Worm (Caenorhabditis elegans) whole organism, mixed stage, embryonic: ENCODE measurements around the gene wbp-11.

ENCODE experiments used
- M03D4.4 ChIP-seq: sonication (generic microtip); optimal IDR thresholded peaks from 2 replicates; lab custom pipeline; 2017; ENCODE audit warnings: mild to moderate bottlenecking, missing genetic modification characterization, missing compliant biosample characterization
- bed-3 ChIP-seq: fragments of 200-800 bp; sonication (Bioruptor generic); optimal IDR thresholded peaks from 3 replicates; lab custom pipeline; 2018; ENCODE audit warnings: mild to moderate bottlenecking, missing genetic modification characterization, moderate library complexity, missing compliant biosample characterization
- blmp-1 ChIP-seq: fragments of 150-350 bp; optimal IDR thresholded peaks from 2 replicates; lab custom pipeline; 2014; ENCODE audit warnings: missing biosample characterization, missing genetic modification characterization
- ceh-39 ChIP-seq: fragments of 150-350 bp; optimal IDR thresholded peaks from 2 replicates; lab custom pipeline; 2014; ENCODE audit warnings: missing biosample characterization, missing genetic modification characterization
- ceh-43 ChIP-seq: fragments of 200-800 bp; sonication (Bioruptor generic); optimal IDR thresholded peaks from 2 replicates; lab custom pipeline; 2018; ENCODE audit warnings: mild to moderate bottlenecking, missing genetic modification characterization, moderate library complexity, missing compliant biosample characterization
- ceh-83 ChIP-seq: fragments of 200-800 bp; sonication (Bioruptor generic); optimal IDR thresholded peaks from 2 replicates; lab custom pipeline; 2018; ENCODE audit warnings: mild to moderate bottlenecking, missing genetic modification characterization, missing compliant biosample characterization
- ces-1 ChIP-seq: fragments of 150-350 bp; optimal IDR thresholded peaks from 2 replicates; lab custom pipeline; 2014; ENCODE audit warnings: missing biosample characterization, missing genetic modification reagents, missing genetic modification characterization
- cnd-1 ChIP-seq: fragments of 200-800 bp; sonication (Bioruptor generic); optimal IDR thresholded peaks from 2 replicates; lab custom pipeline; 2018; ENCODE audit warnings: mild to moderate bottlenecking, missing genetic modification characterization, missing compliant biosample characterization
- drap-1 ChIP-seq: fragments of 200-800 bp; sonication (Bioruptor generic); optimal IDR thresholded peaks from 3 replicates; lab custom pipeline; 2018; ENCODE audit warnings: mild to moderate bottlenecking, missing genetic modification characterization, missing compliant biosample characterization
- elt-1 ChIP-seq: sonication (generic microtip); optimal IDR thresholded peaks from 2 replicates; lab custom pipeline; 2017; ENCODE audit warnings: missing genetic modification characterization, mild to moderate bottlenecking, missing compliant biosample characterization, antibody characterized with exemption, moderate library complexity, borderline replicate concordance; ENCODE audit not compliant: insufficient read depth
- elt-3 ChIP-seq: fragments of 150-350 bp; optimal IDR thresholded peaks from 2 replicates; lab custom pipeline; 2014; ENCODE audit warnings: missing biosample characterization, missing genetic modification characterization
- flh-1 ChIP-seq: fragments of 200-800 bp; sonication (Bioruptor generic); optimal IDR thresholded peaks from 2 replicates; lab custom pipeline; 2018; ENCODE audit warnings: mild to moderate bottlenecking, missing genetic modification characterization, moderate library complexity, missing compliant biosample characterization
- ham-2 ChIP-seq: fragments of 200-800 bp; sonication (Bioruptor generic); optimal IDR thresholded peaks from 2 replicates; lab custom pipeline; 2018; ENCODE audit warnings: mild to moderate bottlenecking, missing genetic modification characterization, missing compliant biosample characterization
- hlh-1 ChIP-seq: fragments of 150-350 bp; optimal IDR thresholded peaks from 2 replicates; lab custom pipeline; 2014; ENCODE audit warnings: missing biosample characterization, missing genetic modification reagents, missing genetic modification characterization
- lin-13 ChIP-seq: fragments of 150-350 bp; optimal IDR thresholded peaks from 2 replicates; lab custom pipeline; 2014; ENCODE audit warnings: missing biosample characterization, missing genetic modification characterization
- lin-32 ChIP-seq: fragments of 200-800 bp; sonication (Bioruptor generic); optimal IDR thresholded peaks from 2 replicates; lab custom pipeline; 2018; ENCODE audit warnings: mild to moderate bottlenecking, missing genetic modification characterization, missing compliant biosample characterization
- lsy-2 ChIP-seq: fragments of 150-350 bp; optimal IDR thresholded peaks from 2 replicates; lab custom pipeline; 2014; ENCODE audit warnings: missing biosample characterization, missing genetic modification characterization
- mab-5 ChIP-seq: fragments of 150-350 bp; optimal IDR thresholded peaks from 2 replicates; lab custom pipeline; 2014; ENCODE audit warnings: missing biosample characterization, missing genetic modification characterization
- mep-1 ChIP-seq: fragments of 150-350 bp; optimal IDR thresholded peaks from 2 replicates; lab custom pipeline; 2017; ENCODE audit warnings: missing biosample characterization, missing genetic modification reagents, missing genetic modification characterization, inconsistent platforms
- mls-2 ChIP-seq: sonication (generic microtip); optimal IDR thresholded peaks from 2 replicates; lab custom pipeline; 2016; ENCODE audit warnings: mild to moderate bottlenecking, missing genetic modification characterization, moderate library complexity, missing compliant biosample characterization
- nhr-12 ChIP-seq: fragments of 150-350 bp; optimal IDR thresholded peaks from 2 replicates; lab custom pipeline; 2014; ENCODE audit warnings: missing biosample characterization, missing genetic modification characterization
- nhr-2 ChIP-seq: fragments of 150-350 bp; optimal IDR thresholded peaks from 2 replicates; lab custom pipeline; 2014; ENCODE audit warnings: missing biosample characterization, missing genetic modification characterization
- nhr-237 ChIP-seq: fragments of 150-350 bp; optimal IDR thresholded peaks from 2 replicates; lab custom pipeline; 2014; ENCODE audit warnings: missing biosample characterization, missing genetic modification characterization
- nhr-28 ChIP-seq: fragments of 150-350 bp; optimal IDR thresholded peaks from 2 replicates; lab custom pipeline; 2014; ENCODE audit warnings: missing biosample characterization, missing genetic modification characterization
- nhr-76 ChIP-seq: sonication (generic microtip); optimal IDR thresholded peaks from 2 replicates; lab custom pipeline; 2017; ENCODE audit warnings: missing biosample characterization, missing genetic modification characterization
- pha-4 ChIP-seq: fragments of 150-350 bp; optimal IDR thresholded peaks from 2 replicates; lab custom pipeline; 2018; ENCODE audit warnings: missing biosample characterization, missing genetic modification reagents, missing genetic modification characterization
- sem-2 ChIP-seq: fragments of 200-800 bp; sonication (Bioruptor generic); optimal IDR thresholded peaks from 2 replicates; lab custom pipeline; 2018; ENCODE audit warnings: mild to moderate bottlenecking, missing genetic modification characterization, missing compliant biosample characterization
- snpc-4 ChIP-seq: fragments of 150-350 bp; optimal IDR thresholded peaks from 2 replicates; lab custom pipeline; 2014; ENCODE audit warnings: missing biosample characterization, missing genetic modification characterization
- sptf-1 ChIP-seq: sonication (generic microtip); optimal IDR thresholded peaks from 2 replicates; lab custom pipeline; 2017; ENCODE audit warnings: mild to moderate bottlenecking, missing genetic modification characterization, moderate library complexity, missing compliant biosample characterization
- tbx-8 ChIP-seq: fragments of 200-800 bp; sonication (Bioruptor generic); optimal IDR thresholded peaks from 2 replicates; lab custom pipeline; 2018; ENCODE audit warnings: mild to moderate bottlenecking, missing genetic modification characterization, moderate library complexity, missing compliant biosample characterization
- unc-120 ChIP-seq: sonication (generic microtip); optimal IDR thresholded peaks from 2 replicates; lab custom pipeline; 2017; ENCODE audit warnings: missing genetic modification characterization, missing compliant biosample characterization; ENCODE audit not compliant: poor library complexity, severe bottlenecking
- unc-39 ChIP-seq: fragments of 150-350 bp; optimal IDR thresholded peaks from 2 replicates; lab custom pipeline; 2014; ENCODE audit warnings: missing biosample characterization, missing genetic modification characterization
- unc-62 ChIP-seq: fragments of 150-350 bp; optimal IDR thresholded peaks from 2 replicates; lab custom pipeline; 2014; ENCODE audit warnings: missing biosample characterization, missing genetic modification reagents, missing genetic modification characterization
- zip-8 ChIP-seq: fragments of 150-350 bp; optimal IDR thresholded peaks from 2 replicates; lab custom pipeline; 2014; ENCODE audit warnings: missing biosample characterization, missing genetic modification characterization
- ztf-11 ChIP-seq: fragments of 150-350 bp; optimal IDR thresholded peaks from 2 replicates; lab custom pipeline; 2014; ENCODE audit warnings: missing biosample characterization, missing genetic modification characterization

Gene wbp-11

DNA sequence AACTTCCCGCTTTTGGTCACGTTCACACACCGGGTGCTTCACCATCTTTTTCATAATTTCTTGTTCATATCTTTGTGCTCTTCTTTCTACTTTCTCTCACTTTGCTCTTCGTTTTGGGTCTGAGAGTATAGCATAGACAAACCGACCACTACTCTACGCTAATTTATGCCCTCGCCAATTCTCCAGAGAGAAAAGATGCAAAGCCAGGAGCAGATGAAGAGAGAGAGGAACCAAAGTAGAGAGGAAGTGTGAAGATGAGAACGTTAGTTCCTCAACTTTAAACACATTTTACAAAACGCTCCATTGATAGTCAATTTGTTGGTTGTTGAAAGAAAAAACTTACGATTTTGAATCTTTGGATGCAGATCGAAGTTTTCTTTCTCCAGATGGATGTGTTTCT lies 5.0 kb upstream of the wbp-11 start:
- no peak for TF ChIP-seq lin-13 (tag; lab: Kevin White, UChicago)
- peak; percentile 47 for TF ChIP-seq ces-1 (GFP tag; lab: Kevin White, UChicago)

DNA sequence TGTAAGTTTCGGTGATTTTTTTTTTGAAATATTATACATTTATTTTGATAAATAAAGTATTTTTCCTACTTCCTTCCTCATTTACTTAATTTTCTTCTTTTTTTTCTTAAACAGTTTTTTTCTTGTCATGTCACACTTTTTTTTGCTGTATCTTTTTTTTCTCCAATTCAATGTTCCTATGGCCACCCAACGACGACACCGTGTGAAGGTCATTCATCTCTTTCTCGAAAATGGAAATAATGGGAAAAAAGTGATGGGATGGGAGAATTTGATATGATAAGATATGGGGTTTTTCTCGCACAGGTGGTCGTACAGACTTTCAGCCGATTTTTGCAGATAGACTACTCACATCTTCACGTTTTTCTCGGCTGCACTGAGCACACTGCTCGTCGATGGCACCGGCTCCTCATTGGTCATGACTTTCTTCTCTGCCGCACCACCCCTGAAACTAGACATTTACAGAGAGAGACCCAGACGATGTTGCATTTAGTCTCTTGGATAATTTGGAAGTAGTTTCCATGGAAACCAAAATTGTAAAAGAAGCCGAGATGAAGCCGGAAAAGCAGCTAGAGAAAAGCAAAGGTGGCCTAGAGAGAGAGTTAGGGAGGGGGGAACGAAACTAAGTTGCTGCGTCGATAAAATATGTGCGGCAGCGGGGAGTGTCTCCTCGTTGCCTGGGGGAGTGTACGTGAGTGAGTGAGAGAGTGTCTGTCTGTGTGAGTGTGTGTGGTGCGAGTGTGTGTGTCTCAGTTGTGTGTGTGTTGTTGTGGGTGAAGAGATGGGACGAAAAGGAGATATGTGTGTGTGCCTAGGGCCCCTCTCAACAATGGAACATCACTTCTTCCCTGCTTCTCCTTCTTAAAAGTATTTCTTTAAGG lies 3.6 kb upstream of the wbp-11 start, which contains the start of gene daf-19:
Gene daf-19 (minus strand): TSS at position 442 of the 878 bp plus-strand sequence.
- peak; percentile 42 for TF ChIP-seq nhr-237
- TF ChIP-seq snpc-4 (tag; lab: Kevin White, UChicago), result no peak
- no peak for TF ChIP-seq blmp-1
- TF ChIP-seq ces-1 (GFP tag; lab: Kevin White, UChicago), result peak; percentile 60
- TF ChIP-seq lsy-2 (tag; lab: Kevin White, UChicago), result peak; percentile 74
- TF ChIP-seq lin-13 (tag; lab: Kevin White, UChicago), result no peak
- no peak for TF ChIP-seq elt-3
- TF ChIP-seq drap-1, result peak; percentile 69
- TF ChIP-seq nhr-28, result no peak
- no peak for TF ChIP-seq nhr-76 (tag; lab: Kevin White, UChicago)
- TF ChIP-seq elt-1 (tag; lab: Kevin White, UChicago), result peak; percentile 20
- TF ChIP-seq unc-39, result peak; percentile 8
- peak; percentile 42 for TF ChIP-seq ceh-43 (GFP tag; lab: Kevin White, UChicago)
- TF ChIP-seq hlh-1 (tag; lab: Kevin White, UChicago), result peak; percentile 85
- peak; percentile 36 for TF ChIP-seq pha-4 (tag; lab: Kevin White, UChicago)
- TF ChIP-seq zip-8 (tag; lab: Kevin White, UChicago), result no peak
- TF ChIP-seq ham-2 (GFP tag; lab: Kevin White, UChicago), result peak; percentile 95
- TF ChIP-seq mls-2 (tag; lab: Kevin White, UChicago), result peak; percentile 91
- TF ChIP-seq unc-62 (GFP tag; lab: Kevin White, UChicago), result no peak
- TF ChIP-seq ztf-11 (tag; lab: Kevin White, UChicago), result peak; percentile 63
- TF ChIP-seq ceh-83 (GFP tag; lab: Kevin White, UChicago), result peak; percentile 68
- TF ChIP-seq unc-120 (tag; lab: Kevin White, UChicago), result peak; percentile 76
- TF ChIP-seq M03D4.4 (tag; lab: Kevin White, UChicago), result peak; percentile 69
- peak; percentile 55 for TF ChIP-seq bed-3 (GFP tag; lab: Kevin White, UChicago)
- peak; percentile 72 for TF ChIP-seq cnd-1 (tag; lab: Kevin White, UChicago)
- TF ChIP-seq sptf-1 (tag; lab: Kevin White, UChicago), result peak; percentile 92
- peak; percentile 17 for TF ChIP-seq ceh-39 (tag; lab: Kevin White, UChicago)
- no peak for TF ChIP-seq nhr-12 (tag; lab: Kevin White, UChicago)
- no peak for TF ChIP-seq flh-1 (GFP tag; lab: Kevin White, UChicago)
- no peak for TF ChIP-seq nhr-2
- peak; percentile 27 for TF ChIP-seq tbx-8 (GFP tag; lab: Kevin White, UChicago)
- TF ChIP-seq sem-2 (GFP tag; lab: Kevin White, UChicago), result peak; percentile 31
- no peak for TF ChIP-seq mab-5 (tag; lab: Kevin White, UChicago)
- peak; percentile 55 for TF ChIP-seq mep-1
- peak; percentile 63 for TF ChIP-seq lin-32 (GFP tag; lab: Kevin White, UChicago)

DNA sequence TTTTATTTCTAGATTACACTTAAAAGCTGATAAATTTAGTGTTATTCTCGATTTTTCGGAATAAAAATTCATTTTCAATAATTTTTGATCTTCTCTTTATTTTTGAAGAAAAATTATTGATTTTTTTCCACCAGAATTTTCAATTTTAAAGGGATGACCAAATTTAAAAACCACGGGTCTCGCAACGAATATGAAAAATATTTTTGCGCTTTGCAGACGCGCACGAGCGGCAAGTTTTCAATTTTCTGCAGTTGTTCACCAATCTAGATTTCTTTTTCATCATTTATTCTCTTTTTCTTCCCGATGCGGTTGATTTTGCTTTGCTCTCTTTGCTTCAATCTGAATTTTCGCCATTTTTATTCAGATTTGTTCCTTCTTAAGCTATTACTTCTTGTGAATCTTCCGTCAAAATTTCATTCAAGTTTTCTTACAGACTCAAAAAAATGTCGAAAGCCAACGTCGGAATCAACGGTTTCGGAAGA lies 1.8 kb upstream of the wbp-11 start, which contains the start of gene gpd-4:
Gene gpd-4 (plus strand): TSS at position 432 of the 482 bp plus-strand sequence.
- TF ChIP-seq flh-1 (GFP tag; lab: Kevin White, UChicago) (no peak), mep-1 (no peak), elt-1 (tag; lab: Kevin White, UChicago) (no peak)
